Worm (Caenorhabditis elegans) whole organism, L1 larva: ENCODE results near the gene T24D8.6.

ENCODE experiments used
- C04F5.9 ChIP-seq: sonication (generic microtip); optimal IDR thresholded peaks from 2 replicates; lab custom pipeline; 2016; ENCODE audit warnings: missing genetic modification characterization, missing compliant biosample characterization
- C16A3.4 ChIP-seq: fragments of 150-350 bp; optimal IDR thresholded peaks from 2 replicates; lab custom pipeline; 2014; ENCODE audit warnings: missing biosample characterization, missing genetic modification characterization
- C34B4.2 ChIP-seq: sonication (generic microtip); optimal IDR thresholded peaks from 2 replicates; lab custom pipeline; 2017; ENCODE audit warnings: mild to moderate bottlenecking, missing genetic modification characterization, missing compliant biosample characterization
- Y116A8C.19 ChIP-seq: sonication (generic microtip); optimal IDR thresholded peaks from 2 replicates; lab custom pipeline; 2016; ENCODE audit warnings: missing compliant biosample characterization, missing genetic modification characterization, borderline replicate concordance
- ama-1 ChIP-seq: fragments of 150-350 bp; optimal IDR thresholded peaks from 2 replicates; lab custom pipeline; 2014
- ceh-8 ChIP-seq: fragments of 200-800 bp; sonication (Bioruptor generic); optimal IDR thresholded peaks from 2 replicates; lab custom pipeline; 2018; ENCODE audit warnings: mild to moderate bottlenecking, missing genetic modification characterization, moderate library complexity, missing compliant biosample characterization
- ceh-82 ChIP-seq, 3 experiments: fragments of 150-350 bp in 1 of 3; sonication (generic microtip) in 2 of 3; optimal IDR thresholded peaks; 2 replicates each; lab custom pipeline; 2014 to 2017; ENCODE audit warnings: missing biosample characterization in 3 of 3, missing genetic modification characterization in 3 of 3
- ceh-88 ChIP-seq: fragments of 200-800 bp; sonication (Bioruptor generic); IDR thresholded peaks from 2 replicates; pipeline ENCODE4 v1.3.6; 2022; ENCODE audit warnings: missing genetic modification characterization, missing compliant biosample characterization
- ceh-90 ChIP-seq: sonication (generic microtip); optimal IDR thresholded peaks from 2 replicates; lab custom pipeline; 2016; ENCODE audit warnings: missing genetic modification characterization, missing compliant biosample characterization
- ces-1 ChIP-seq: fragments of 150-350 bp; optimal IDR thresholded peaks from 2 replicates; lab custom pipeline; 2014; ENCODE audit warnings: missing biosample characterization, missing genetic modification reagents, missing genetic modification characterization
- dpl-1 ChIP-seq, 3 experiments: fragments of 150-350 bp in 2 of 3; sonication (generic microtip) in 1 of 3; optimal IDR thresholded peaks; 2 replicates each; lab custom pipeline; 2014 to 2017; ENCODE audit warnings: missing biosample characterization in 3 of 3, missing genetic modification characterization in 3 of 3, missing genetic modification reagents in 3 of 3
- efl-3 ChIP-seq: fragments of 200-800 bp; sonication (Bioruptor generic); optimal IDR thresholded peaks from 2 replicates; lab custom pipeline; 2018; ENCODE audit warnings: mild to moderate bottlenecking, missing genetic modification characterization, missing compliant biosample characterization
- egl-13 ChIP-seq: sonication (generic microtip); optimal IDR thresholded peaks from 2 replicates; lab custom pipeline; 2016; ENCODE audit warnings: missing genotype, missing genetic modification reagents, missing genetic modification characterization, missing compliant biosample characterization
- ets-5 ChIP-seq: fragments of 200-800 bp; sonication (Bioruptor generic); IDR thresholded peaks from 2 replicates; pipeline ENCODE4 v1.3.6; 2022; ENCODE audit warnings: missing genetic modification characterization, missing compliant biosample characterization
- fkh-10 ChIP-seq: sonication (generic microtip); optimal IDR thresholded peaks from 2 replicates; lab custom pipeline; 2017; ENCODE audit warnings: missing biosample characterization, missing genetic modification reagents, missing genetic modification characterization
- fkh-4 ChIP-seq: sonication (generic microtip); optimal IDR thresholded peaks from 2 replicates; lab custom pipeline; 2016; ENCODE audit warnings: missing compliant biosample characterization, missing genetic modification characterization, borderline replicate concordance
- fkh-8 ChIP-seq: sonication (generic microtip); optimal IDR thresholded peaks from 2 replicates; lab custom pipeline; 2016; ENCODE audit warnings: mild to moderate bottlenecking, missing genetic modification characterization, missing compliant biosample characterization
- hlh-17 ChIP-seq: fragments of 200-800 bp; sonication (Bioruptor generic); optimal IDR thresholded peaks from 2 replicates; lab custom pipeline; 2018; ENCODE audit warnings: missing genetic modification characterization, mild to moderate bottlenecking, missing compliant biosample characterization, moderate library complexity, borderline replicate concordance
- irx-1 ChIP-seq: sonication (generic microtip); optimal IDR thresholded peaks from 2 replicates; lab custom pipeline; 2016; ENCODE audit warnings: missing genetic modification characterization, missing compliant biosample characterization
- isw-1 ChIP-seq: fragments of 200-800 bp; sonication (Bioruptor generic); IDR thresholded peaks from 2 replicates; pipeline ENCODE4 v1.3.6; 2022; ENCODE audit warnings: missing genetic modification characterization, missing compliant biosample characterization
- jun-1 ChIP-seq: fragments of 150-350 bp; optimal IDR thresholded peaks from 2 replicates; lab custom pipeline; 2014; ENCODE audit warnings: missing biosample characterization, missing genetic modification reagents, missing genetic modification characterization
- lin-13 ChIP-seq: fragments of 150-350 bp; optimal IDR thresholded peaks from 2 replicates; lab custom pipeline; 2014; ENCODE audit warnings: missing biosample characterization, missing genetic modification reagents, missing genetic modification characterization
- lin-39 ChIP-seq: fragments of 150-350 bp; optimal IDR thresholded peaks from 2 replicates; lab custom pipeline; 2014; ENCODE audit warnings: missing biosample characterization, missing genetic modification reagents, missing genetic modification characterization
- lir-3 ChIP-seq: sonication (generic microtip); optimal IDR thresholded peaks from 2 replicates; lab custom pipeline; 2016; ENCODE audit warnings: mild to moderate bottlenecking, missing genetic modification characterization, moderate library complexity, missing compliant biosample characterization; ENCODE audit not compliant: poor library complexity
- lsy-2 ChIP-seq, 2 experiments: fragments of 150-350 bp; optimal IDR thresholded peaks; 2 replicates each; lab custom pipeline; 2014; ENCODE audit warnings: missing biosample characterization in 2 of 2, missing genetic modification characterization in 2 of 2
- mab-9 ChIP-seq: fragments of 200-800 bp; sonication (Bioruptor generic); IDR thresholded peaks from 2 replicates; pipeline ENCODE4 v1.3.6; 2022; ENCODE audit warnings: missing genetic modification reagents, missing genetic modification characterization, missing compliant biosample characterization
- mdl-1 ChIP-seq, 2 experiments: fragments of 150-350 bp; optimal IDR thresholded peaks; 2 replicates each; lab custom pipeline; 2014 to 2017; ENCODE audit warnings: missing biosample characterization in 2 of 2, missing genetic modification characterization in 2 of 2, inconsistent platforms in 1 of 2
- nhr-11 ChIP-seq: fragments of 150-350 bp; optimal IDR thresholded peaks from 2 replicates; lab custom pipeline; 2014; ENCODE audit warnings: missing biosample characterization, missing genetic modification characterization
- nhr-19 ChIP-seq: fragments of 200-800 bp; sonication (Bioruptor generic); conservative IDR thresholded peaks from 2 replicates; pipeline ENCODE4 v1.3.6; 2022; ENCODE audit warnings: missing genetic modification characterization, missing compliant biosample characterization
- nhr-20 ChIP-seq: sonication (generic microtip); optimal IDR thresholded peaks from 2 replicates; lab custom pipeline; 2016; ENCODE audit warnings: mild to moderate bottlenecking, missing genetic modification characterization, missing compliant biosample characterization
- nhr-237 ChIP-seq: fragments of 150-350 bp; optimal IDR thresholded peaks from 2 replicates; lab custom pipeline; 2014; ENCODE audit warnings: missing biosample characterization, missing genetic modification characterization
- nhr-28 ChIP-seq: fragments of 150-350 bp; optimal IDR thresholded peaks from 2 replicates; lab custom pipeline; 2014; ENCODE audit warnings: missing biosample characterization, missing genetic modification characterization
- nhr-77 ChIP-seq: fragments of 150-350 bp; optimal IDR thresholded peaks from 2 replicates; lab custom pipeline; 2014; ENCODE audit warnings: missing biosample characterization, missing genetic modification characterization
- nhr-85 ChIP-seq: sonication (generic microtip); peaks from one replicate; lab custom pipeline; 2016; ENCODE audit warnings: missing genetic modification characterization, inconsistent platforms, missing compliant biosample characterization
- nhr-90 ChIP-seq: sonication (generic microtip); optimal IDR thresholded peaks from 2 replicates; lab custom pipeline; 2016; ENCODE audit warnings: mild to moderate bottlenecking, missing genetic modification characterization, missing compliant biosample characterization; ENCODE audit not compliant: poor library complexity
- pag-3 ChIP-seq: sonication (generic microtip); optimal IDR thresholded peaks from 2 replicates; lab custom pipeline; 2017; ENCODE audit warnings: missing genetic modification characterization, mild to moderate bottlenecking, missing compliant biosample characterization, antibody characterized with exemption, borderline replicate concordance; ENCODE audit not compliant: insufficient read depth
- pax-3 ChIP-seq: fragments of 200-800 bp; sonication (Bioruptor generic); optimal IDR thresholded peaks from 2 replicates; lab custom pipeline; 2018; ENCODE audit warnings: mild to moderate bottlenecking, missing genetic modification characterization, moderate library complexity, missing compliant biosample characterization
- pqm-1 ChIP-seq: sonication (generic microtip); optimal IDR thresholded peaks from 3 replicates; lab custom pipeline; 2017; ENCODE audit warnings: missing biosample characterization, missing genetic modification characterization
- rnt-1 ChIP-seq: sonication (generic microtip); optimal IDR thresholded peaks from 2 replicates; lab custom pipeline; 2016; ENCODE audit warnings: mild to moderate bottlenecking, missing genetic modification characterization, moderate library complexity, missing compliant biosample characterization
- sptf-1 ChIP-seq: fragments of 150-350 bp; optimal IDR thresholded peaks from 2 replicates; lab custom pipeline; 2014; ENCODE audit warnings: missing biosample characterization, missing genetic modification characterization
- sup-37 ChIP-seq: fragments of 200-800 bp; sonication (Bioruptor generic); optimal IDR thresholded peaks from 2 replicates; lab custom pipeline; 2018; ENCODE audit warnings: mild to moderate bottlenecking, missing genetic modification characterization, missing compliant biosample characterization
- swsn-7 ChIP-seq: sonication (generic microtip); optimal IDR thresholded peaks from 2 replicates; lab custom pipeline; 2016; ENCODE audit warnings: missing genetic modification characterization, missing compliant biosample characterization
- tbx-2 ChIP-seq: sonication (generic microtip); optimal IDR thresholded peaks from 2 replicates; lab custom pipeline; 2016; ENCODE audit warnings: missing genetic modification characterization, missing compliant biosample characterization
- tlp-1 ChIP-seq: fragments of 150-350 bp; optimal IDR thresholded peaks from 2 replicates; lab custom pipeline; 2014; ENCODE audit warnings: missing biosample characterization, missing genetic modification characterization
- unc-130 ChIP-seq: fragments of 150-350 bp; optimal IDR thresholded peaks from 2 replicates; lab custom pipeline; 2017; ENCODE audit warnings: missing biosample characterization, missing genetic modification characterization, inconsistent platforms
- unc-30 ChIP-seq: sonication (generic microtip); optimal IDR thresholded peaks from 2 replicates; lab custom pipeline; 2017; ENCODE audit warnings: missing biosample characterization, missing genetic modification characterization
- unc-86 ChIP-seq: sonication (generic microtip); optimal IDR thresholded peaks from 2 replicates; lab custom pipeline; 2016; ENCODE audit warnings: missing genetic modification characterization, missing compliant biosample characterization
- unc-98 ChIP-seq: fragments of 200-800 bp; sonication (Bioruptor generic); IDR thresholded peaks from 2 replicates; pipeline ENCODE4 v1.3.6; 2022; ENCODE audit warnings: missing genetic modification characterization, missing compliant biosample characterization
- zip-4 ChIP-seq: fragments of 200-800 bp; sonication (Bioruptor generic); optimal IDR thresholded peaks from 2 replicates; lab custom pipeline; 2018; ENCODE audit warnings: mild to moderate bottlenecking, missing genetic modification characterization, moderate library complexity, missing compliant biosample characterization
- ztf-11 ChIP-seq, 2 experiments: sonication (generic microtip); optimal IDR thresholded peaks; 2 replicates each; lab custom pipeline; 2016 to 2017; ENCODE audit warnings: missing genetic modification characterization in 2 of 2, missing biosample characterization in 1 of 2, missing compliant biosample characterization in 1 of 2
- ztf-4 ChIP-seq: fragments of 150-350 bp; optimal IDR thresholded peaks from 2 replicates; lab custom pipeline; 2014; ENCODE audit warnings: missing biosample characterization, missing genetic modification characterization

Gene T24D8.6

DNA sequence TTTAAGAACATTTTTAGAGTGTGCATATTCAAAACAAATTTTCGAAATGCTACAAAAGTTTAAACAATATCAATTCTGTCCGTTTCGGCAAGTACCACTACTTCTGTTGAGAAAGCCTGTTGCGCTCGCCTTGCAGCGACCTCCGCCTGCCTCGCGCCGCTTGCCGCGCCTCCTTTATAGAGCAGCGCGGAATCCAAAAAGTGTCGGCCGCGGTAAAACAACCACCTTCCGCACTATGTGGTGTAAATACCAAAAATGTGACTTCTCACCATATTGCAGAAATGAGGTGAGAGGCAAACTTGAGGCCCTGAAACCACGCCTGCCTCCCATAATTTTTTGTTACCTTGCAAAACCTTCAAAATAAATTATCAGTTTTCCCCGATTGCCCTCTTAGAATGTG, 12.9 kb downstream of the T24D8.6 start:
- no peak for TF ChIP-seq pag-3 (tag; lab: Kevin White, UChicago)
- no peak for TF ChIP-seq C34B4.2 (tag; lab: Kevin White, UChicago)
- no peak for TF ChIP-seq mdl-1 (tag; optimal IDR thresholded peaks at IDR 0.05; lab: Kevin White, UChicago)
- TF ChIP-seq pax-3 (tag; lab: Kevin White, UChicago), result no peak
- no peak for TF ChIP-seq tbx-2 (tag; lab: Kevin White, UChicago)
- no peak for TF ChIP-seq efl-3
- TF ChIP-seq ztf-11 (tag; optimal IDR thresholded peaks at IDR 0.05; lab: Kevin White, UChicago), result no peak
- TF ChIP-seq pqm-1 (tag; lab: Kevin White, UChicago), result no peak
- no peak for TF ChIP-seq nhr-237
- TF ChIP-seq rnt-1 (tag; lab: Kevin White, UChicago), result no peak
- no peak for TF ChIP-seq lsy-2 (tag; optimal IDR thresholded peaks at IDR 0.05; lab: Kevin White, UChicago)
- TF ChIP-seq unc-30, result no peak
- no peak for TF ChIP-seq nhr-28 (tag; lab: Kevin White, UChicago)
- TF ChIP-seq dpl-1 (GFP tag; optimal IDR thresholded peaks at IDR 0.05; lab: Kevin White, UChicago), result no peak
- no peak for TF ChIP-seq Y116A8C.19 (tag; lab: Kevin White, UChicago)
- TF ChIP-seq ceh-8 (GFP tag; lab: Kevin White, UChicago), result no peak
- no peak for TF ChIP-seq unc-86 (tag; lab: Kevin White, UChicago)
- no peak for TF ChIP-seq fkh-4
- no peak for TF ChIP-seq nhr-77 (tag; lab: Kevin White, UChicago)
- no peak for TF ChIP-seq lir-3 (tag; lab: Kevin White, UChicago)

DNA sequence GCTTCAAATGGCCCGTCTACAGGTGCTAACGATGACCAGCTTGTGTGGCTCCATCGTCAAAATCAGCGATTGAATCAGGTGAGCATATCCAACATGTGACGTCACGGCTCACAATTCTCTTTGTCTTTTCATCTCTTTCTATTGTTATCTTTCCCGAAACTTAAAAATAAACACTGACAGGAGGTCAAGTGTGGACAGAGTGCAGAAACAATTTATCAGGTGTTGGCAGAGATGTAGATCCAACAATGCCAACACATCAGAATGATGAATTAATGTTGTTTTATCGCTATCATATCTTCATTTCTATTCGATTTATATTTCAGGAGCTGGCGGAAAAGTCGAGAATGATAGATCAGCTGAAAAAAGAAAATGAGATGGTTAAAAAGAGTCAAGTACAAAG, 17.8 kb downstream of the T24D8.6 start:
- TF ChIP-seq sptf-1 (no peak), tlp-1 (tag; lab: Kevin White, UChicago) (no peak), irx-1 (tag; lab: Kevin White, UChicago) (no peak), fkh-8 (no peak), sup-37 (GFP tag; lab: Kevin White, UChicago) (no peak), unc-130 (tag; lab: Kevin White, UChicago) (no peak), unc-98 (GFP tag; lab: Robert Waterston, UW) (no peak), rnt-1 (tag; lab: Kevin White, UChicago) (peak; percentile 84), egl-13 (peak; percentile 38), C16A3.4 (tag; lab: Kevin White, UChicago) (no peak), nhr-90 (tag; lab: Kevin White, UChicago) (no peak), hlh-17 (GFP tag; lab: Kevin White, UChicago) (no peak), nhr-11 (tag; lab: Kevin White, UChicago) (no peak), ets-5 (GFP tag; lab: Robert Waterston, UW) (no peak), tbx-2 (tag; lab: Kevin White, UChicago) (no peak), nhr-19 (GFP tag; lab: Robert Waterston, UW) (peak; percentile 61), ceh-90 (tag; lab: Kevin White, UChicago) (no peak), mab-9 (GFP tag; lab: Robert Waterston, UW) (no peak), ztf-11 (tag; optimal IDR thresholded peaks at IDR 0.05; lab: Kevin White, UChicago) (no peak), ama-1 (lab: Kevin White, UChicago) (no peak), lin-13 (GFP tag; lab: Kevin White, UChicago) (no peak), unc-30 (no peak), pag-3 (tag; lab: Kevin White, UChicago) (peak; percentile 3), fkh-10 (GFP tag; lab: Kevin White, UChicago) (no peak), zip-4 (GFP tag; lab: Kevin White, UChicago) (no peak), nhr-85 (tag; lab: Kevin White, UChicago) (no peak), ceh-82 (tag; optimal IDR thresholded peaks at IDR 0.05; lab: Kevin White, UChicago) (no peak), swsn-7 (tag; lab: Kevin White, UChicago) (no peak), mdl-1 (tag; optimal IDR thresholded peaks at IDR 0.05; lab: Kevin White, UChicago) (no peak), pqm-1 (tag; lab: Kevin White, UChicago) (no peak), jun-1 (tag; lab: Kevin White, UChicago) (no peak), ces-1 (no peak), ceh-88 (no peak), C04F5.9 (tag; lab: Kevin White, UChicago) (no peak), isw-1 (GFP tag; lab: Robert Waterston, UW) (no peak), nhr-20 (tag; lab: Kevin White, UChicago) (peak; percentile 34), lin-39 (tag; lab: Kevin White, UChicago) (peak; percentile 72), ztf-4 (tag; lab: Kevin White, UChicago) (peak; percentile 43)
